Worm (Caenorhabditis elegans): ENCODE data around the gene grl-26.

The grl-26 gene

ce11 chrIV:295734-296201 lies 26.8 kb downstream of the grl-26 start:
- no peak for TF ChIP-seq lin-26 (GFP tag; IDR thresholded peaks at IDR 0.05)
- no peak for TF ChIP-seq nfya-2 (GFP tag; IDR thresholded peaks at IDR 0.05)
- no peak for TF ChIP-seq hsf-1 (GFP tag; IDR thresholded peaks at IDR 0.05)
- no peak for TF ChIP-seq mel-28 (tag; optimal IDR thresholded peaks at IDR 0.05; ENCODE audit: borderline replicate concordance)
- TF ChIP-seq K11D2.4 (GFP tag; IDR thresholded peaks at IDR 0.05) = no peak
- TF ChIP-seq B0019.2 (GFP tag; conservative IDR thresholded peaks at IDR 0.05) = no peak
- no peak for TF ChIP-seq snpc-3.4 (tag; optimal IDR thresholded peaks at IDR 0.05)
- no peak; the same call in 1 of the 2 replicates for TF ChIP-seq Y53G8AR.9 (GFP tag; conservative IDR thresholded peaks at IDR 0.05)
- TF ChIP-seq ztf-18 (tag; optimal IDR thresholded peaks at IDR 0.05) = no peak
- no peak for TF ChIP-seq lsl-1 (GFP tag; optimal IDR thresholded peaks at IDR 0.05)
- no peak for TF ChIP-seq ceh-79 (tag; optimal IDR thresholded peaks at IDR 0.05)
- TF ChIP-seq lin-54 (GFP tag; optimal IDR thresholded peaks at IDR 0.05) = peak; percentile 16
- TF ChIP-seq madf-8 (GFP tag; conservative IDR thresholded peaks at IDR 0.05) = no peak
- TF ChIP-seq ceh-100 (GFP tag; IDR thresholded peaks at IDR 0.05) = no peak
- no peak for TF ChIP-seq F22D6.2 (tag; optimal IDR thresholded peaks at IDR 0.05)
- no peak for TF ChIP-seq pha-4 (tag; optimal IDR thresholded peaks at IDR 0.05)
- no peak for TF ChIP-seq F23B12.7 (tag; optimal IDR thresholded peaks at IDR 0.05; ENCODE audit: insufficient read depth)
- no peak for TF ChIP-seq cebp-1 (GFP tag; IDR thresholded peaks at IDR 0.05)
- TF ChIP-seq cebp-1 (tag; optimal IDR thresholded peaks at IDR 0.05) = peak; percentile 33
- no peak for TF ChIP-seq fkh-3 (tag; optimal IDR thresholded peaks at IDR 0.05)
- no peak for TF ChIP-seq somi-1 (GFP tag; optimal IDR thresholded peaks at IDR 0.05)
- TF ChIP-seq mes-4 (tag; optimal IDR thresholded peaks at IDR 0.05) = no peak
- no peak for TF ChIP-seq lag-1 (GFP tag; IDR thresholded peaks at IDR 0.05)
- TF ChIP-seq attf-3 (GFP tag; conservative IDR thresholded peaks at IDR 0.05) = no peak
- TF ChIP-seq nhr-120 (GFP tag; IDR thresholded peaks at IDR 0.05) = 0 out of 2 replicates have a peak, but pooled peaks have one; percentile 62
- no peak for TF ChIP-seq Y79H2A.3 (GFP tag; conservative IDR thresholded peaks at IDR 0.05)
- 0 out of 2 replicates have a peak, but pooled peaks have one; percentile 27 for TF ChIP-seq C06A6.2 (GFP tag; conservative IDR thresholded peaks at IDR 0.05)
- TF ChIP-seq F10E7.11 (tag; optimal IDR thresholded peaks at IDR 0.05) = no peak
- 0 out of 2 replicates have a peak, but pooled peaks have one; percentile 32 for TF ChIP-seq egl-44 (GFP tag; IDR thresholded peaks at IDR 0.05)
- no peak for TF ChIP-seq F33H1.4 (GFP tag; IDR thresholded peaks at IDR 0.05)
- no peak for TF ChIP-seq bed-1 (GFP tag; IDR thresholded peaks at IDR 0.05)
- no peak for TF ChIP-seq B0336.3 (GFP tag; IDR thresholded peaks at IDR 0.05)
- no peak for TF ChIP-seq ztf-22 (GFP tag; optimal IDR thresholded peaks at IDR 0.05)
- TF ChIP-seq dpff-1 (tag; optimal IDR thresholded peaks at IDR 0.05) = no peak
- TF ChIP-seq F37B4.10 (GFP tag; IDR thresholded peaks at IDR 0.05) = no peak
- no peak for TF ChIP-seq hlh-26 (GFP tag; conservative IDR thresholded peaks at IDR 0.05)
- no peak for TF ChIP-seq him-1 (tag; optimal IDR thresholded peaks at IDR 0.05)
- no peak for TF ChIP-seq akir-1 (GFP tag; optimal IDR thresholded peaks at IDR 0.05)
- TF ChIP-seq rec-8 (tag; optimal IDR thresholded peaks at IDR 0.05) = no peak
- no peak for TF ChIP-seq aptf-3 (GFP tag; IDR thresholded peaks at IDR 0.05)
- no peak for TF ChIP-seq pbrm-1 (GFP tag; IDR thresholded peaks at IDR 0.05)
- peak; percentile 63 for TF ChIP-seq dox-1 (GFP tag; IDR thresholded peaks at IDR 0.05)
- TF ChIP-seq ceh-91 (GFP tag; IDR thresholded peaks at IDR 0.05) = no peak
- no peak for TF ChIP-seq unc-62 (GFP tag; optimal IDR thresholded peaks at IDR 0.05)
- no peak for TF ChIP-seq die-1 (tag; optimal IDR thresholded peaks at IDR 0.05)
- no peak for TF ChIP-seq athp-1 (tag; optimal IDR thresholded peaks at IDR 0.05)
- no peak for TF ChIP-seq B0035.1 (tag; optimal IDR thresholded peaks at IDR 0.05)
- TF ChIP-seq hmg-1.2 (GFP tag; IDR thresholded peaks at IDR 0.05) = no peak
- TF ChIP-seq ceh-40 (GFP tag; IDR thresholded peaks at IDR 0.05) = no peak

All from whole organism, young adult.